Fruit fly (Drosophila melanogaster): ENCODE results near the gene Dora.

Dora gene

DNA sequence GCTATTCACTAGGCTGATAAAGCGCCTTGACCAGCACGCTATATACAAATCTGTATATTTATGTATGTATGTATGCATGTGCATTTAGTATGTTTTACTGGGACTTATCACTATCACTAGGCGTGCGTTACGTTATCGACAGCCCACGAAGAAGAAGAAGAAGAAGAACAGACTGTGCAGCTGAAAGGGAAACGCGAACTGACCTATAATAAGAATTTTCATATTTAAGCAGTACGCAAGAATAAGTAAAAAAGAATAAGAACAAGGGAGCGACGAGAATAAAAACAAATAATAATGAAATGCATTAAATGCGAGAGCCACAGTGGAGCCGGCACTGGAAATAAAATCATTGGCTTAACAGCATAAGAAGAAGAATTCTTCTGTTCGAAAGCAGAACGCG is 27.4 kb upstream of the Dora start:
- TF ChIP-seq Crg-1 (GFP tag; optimal IDR thresholded peaks at IDR 0.05) (no peak), CG11617 (GFP tag; optimal IDR thresholded peaks at IDR 0.05) (no peak), cic (GFP tag; optimal IDR thresholded peaks at IDR 0.05) (peak; percentile 61), ovo (GFP tag; optimal IDR thresholded peaks at IDR 0.05) (no peak)

DNA sequence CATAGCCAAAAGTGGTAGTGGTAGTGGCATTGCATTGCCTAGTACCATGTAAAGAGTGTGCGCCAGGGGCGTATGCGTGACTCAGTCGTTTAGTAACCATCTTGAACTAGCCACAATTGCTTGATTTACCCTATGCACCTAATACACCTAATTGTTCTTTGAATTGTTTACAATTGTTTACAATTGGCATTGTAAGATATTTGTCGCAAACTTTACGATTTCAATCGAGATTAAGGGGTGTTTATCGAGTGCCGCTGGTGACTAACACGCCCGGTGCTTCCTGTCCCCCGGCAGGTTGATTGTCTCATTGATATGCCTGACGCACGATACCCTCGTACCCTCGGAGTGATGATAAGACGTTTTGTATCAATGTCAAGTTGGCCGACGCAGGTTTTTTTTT is 26.7 kb upstream of the Dora start:
- TF ChIP-seq cic (GFP tag; optimal IDR thresholded peaks at IDR 0.05) = peak; percentile 59
- peak; percentile 30 for TF ChIP-seq tj (GFP tag; optimal IDR thresholded peaks at IDR 0.05)
- no peak for TF ChIP-seq pad (GFP tag; optimal IDR thresholded peaks at IDR 0.05)
- peak; percentile 8 for TF ChIP-seq Mnt (GFP tag; optimal IDR thresholded peaks at IDR 0.05)
- no peak for TF ChIP-seq Clk (GFP tag; optimal IDR thresholded peaks at IDR 0.05)
- TF ChIP-seq toe (GFP tag; optimal IDR thresholded peaks at IDR 0.05) = no peak
- TF ChIP-seq Hr96 (GFP tag; optimal IDR thresholded peaks at IDR 0.05) = peak; percentile 36
- TF ChIP-seq CG14711 (tag; optimal IDR thresholded peaks at IDR 0.05) = no peak
- no peak for TF ChIP-seq CG5204 (GFP tag; optimal IDR thresholded peaks at IDR 0.05)
- TF ChIP-seq Crg-1 (GFP tag; optimal IDR thresholded peaks at IDR 0.05) = no peak
- peak; percentile 58 for TF ChIP-seq CG7101 (tag; optimal IDR thresholded peaks at IDR 0.05)
- peak; percentile 54 for TF ChIP-seq kay (GFP tag; ENCODE audit: borderline replicate concordance)
- peak; percentile 46 for TF ChIP-seq CG11617 (GFP tag; optimal IDR thresholded peaks at IDR 0.05)
- no peak for TF ChIP-seq CG1620 (GFP tag; optimal IDR thresholded peaks at IDR 0.05)
- TF ChIP-seq cnc (optimal IDR thresholded peaks at IDR 0.05) = no peak
- no peak for TF ChIP-seq CG12768 (GFP tag; optimal IDR thresholded peaks at IDR 0.05)

DNA sequence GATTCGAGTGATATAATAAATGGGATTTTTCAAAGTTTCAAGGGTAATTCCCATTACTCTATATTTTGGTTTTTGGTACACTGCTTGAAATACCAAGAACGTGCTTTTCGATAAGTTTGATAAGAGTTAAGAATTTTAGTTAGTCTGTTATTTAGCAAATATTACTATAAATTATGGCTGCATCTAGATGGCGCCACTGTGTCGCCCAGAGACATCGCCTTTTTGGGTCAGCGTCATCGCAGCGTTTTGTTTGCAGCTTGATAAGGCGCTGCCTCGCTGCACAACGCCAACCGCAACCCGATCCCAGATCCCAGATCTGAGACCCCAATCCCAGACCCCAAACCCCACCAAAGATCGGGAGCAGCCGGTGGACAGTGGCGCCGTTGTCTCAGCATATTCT is 25.3 kb upstream of the Dora start:
- no peak for TF ChIP-seq CG7045 (GFP tag; optimal IDR thresholded peaks at IDR 0.05)
- no peak for TF ChIP-seq Mnt (GFP tag; optimal IDR thresholded peaks at IDR 0.05)
- TF ChIP-seq CG12768 (GFP tag; optimal IDR thresholded peaks at IDR 0.05) = no peak
- no peak for TF ChIP-seq kay (GFP tag; ENCODE audit: borderline replicate concordance)
- TF ChIP-seq Clk (GFP tag; optimal IDR thresholded peaks at IDR 0.05) = no peak
- TF ChIP-seq tj (GFP tag; optimal IDR thresholded peaks at IDR 0.05) = no peak
- no peak for TF ChIP-seq CG14711 (tag; optimal IDR thresholded peaks at IDR 0.05)
- TF ChIP-seq CG1620 (GFP tag; optimal IDR thresholded peaks at IDR 0.05) = no peak
- no peak for TF ChIP-seq bab1 (GFP tag; optimal IDR thresholded peaks at IDR 0.05)
- TF ChIP-seq CG11617 (GFP tag; optimal IDR thresholded peaks at IDR 0.05) = no peak
- TF ChIP-seq pad (GFP tag; optimal IDR thresholded peaks at IDR 0.05) = no peak
- TF ChIP-seq cic (GFP tag; optimal IDR thresholded peaks at IDR 0.05) = no peak
- no peak for TF ChIP-seq cnc (optimal IDR thresholded peaks at IDR 0.05)
- no peak for TF ChIP-seq ovo (GFP tag; optimal IDR thresholded peaks at IDR 0.05)
- TF ChIP-seq CG33017 (tag; optimal IDR thresholded peaks at IDR 0.05) = no peak

DNA sequence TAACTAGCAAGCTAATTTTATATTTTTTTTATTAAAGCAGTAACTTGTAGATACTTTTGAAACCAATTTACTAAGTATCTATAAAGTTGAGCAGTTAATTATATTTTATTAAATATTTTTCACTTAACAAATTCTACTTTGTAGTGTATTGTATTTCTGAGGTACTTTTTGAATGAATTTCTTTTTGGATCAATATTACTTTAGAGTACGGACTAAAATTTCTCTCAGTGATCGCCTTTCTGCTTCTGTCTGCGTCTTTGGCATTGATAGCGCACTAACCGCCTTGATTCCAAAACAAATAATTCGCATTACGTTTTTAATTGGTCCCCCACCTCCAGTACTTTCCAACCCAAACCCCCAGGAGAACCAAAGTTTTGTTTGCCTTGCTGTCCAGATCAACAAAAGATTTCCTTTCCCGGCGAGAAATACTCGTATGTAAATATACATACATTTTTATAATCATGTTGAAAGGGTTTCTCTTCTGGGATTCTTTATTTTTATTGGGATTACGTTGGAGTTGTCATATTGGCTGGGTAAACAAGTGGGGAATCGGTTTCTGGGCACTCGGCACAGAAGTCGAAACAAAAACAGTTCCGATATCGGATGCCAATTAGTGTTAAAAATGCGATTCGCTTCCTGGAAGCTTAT is 24.7 kb upstream of the Dora start:
- no peak for TF ChIP-seq CG14711 (tag; optimal IDR thresholded peaks at IDR 0.05)

DNA sequence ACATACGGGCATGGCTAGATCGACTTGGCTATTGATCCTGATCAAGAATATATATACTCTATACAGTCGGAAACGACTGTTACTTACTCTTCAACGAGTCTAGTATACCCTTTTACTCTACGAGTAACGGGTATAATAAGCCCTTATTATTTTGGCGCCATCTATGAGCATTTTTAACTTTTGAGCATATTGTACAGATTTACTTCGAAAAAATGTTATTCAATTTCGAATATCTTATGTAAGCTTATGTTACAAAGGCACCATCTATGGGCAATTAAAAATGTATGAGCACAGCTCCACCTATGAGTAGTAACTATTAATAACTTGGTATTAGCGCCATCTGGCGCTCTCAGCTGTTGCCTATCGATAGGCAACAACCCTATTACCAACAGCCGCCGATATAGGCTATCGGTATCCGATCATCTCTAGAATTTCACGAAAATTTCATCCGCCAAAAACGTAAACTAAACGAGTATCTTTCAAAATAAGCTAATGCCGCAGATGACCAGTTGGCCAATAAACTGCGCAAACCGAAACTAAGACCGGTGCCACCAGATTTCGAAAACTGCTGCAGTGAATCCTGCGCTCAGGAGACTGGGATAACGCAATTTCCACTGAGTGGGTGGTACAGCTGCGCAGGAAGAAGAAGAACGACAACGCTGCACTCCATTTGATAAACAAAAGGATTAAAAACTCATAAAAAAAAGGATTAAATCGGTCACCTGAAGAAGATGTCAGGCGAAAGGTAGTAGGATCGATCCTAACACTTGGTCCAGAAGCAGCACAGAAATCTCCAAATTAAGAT is 20.3 kb upstream of the Dora start, which contains the start of gene htk:
Gene htk, plus strand, starts transcription at position 435 of the 805 bp plus-strand sequence.
- TF ChIP-seq CG1620 (GFP tag; optimal IDR thresholded peaks at IDR 0.05) = peak; percentile 88
- no peak for TF ChIP-seq cic (GFP tag; optimal IDR thresholded peaks at IDR 0.05)
- TF ChIP-seq kay (GFP tag; ENCODE audit: borderline replicate concordance) = no peak
- no peak for TF ChIP-seq CG33017 (tag; optimal IDR thresholded peaks at IDR 0.05)
- peak; percentile 78 for TF ChIP-seq bab1 (GFP tag; optimal IDR thresholded peaks at IDR 0.05)
- TF ChIP-seq CG14711 (tag; optimal IDR thresholded peaks at IDR 0.05) = peak; percentile 96
- peak; percentile 60 for TF ChIP-seq pad (GFP tag; optimal IDR thresholded peaks at IDR 0.05)
- peak; percentile 5 for TF ChIP-seq CG11617 (GFP tag; optimal IDR thresholded peaks at IDR 0.05)
- TF ChIP-seq CG7045 (GFP tag; optimal IDR thresholded peaks at IDR 0.05) = no peak
- TF ChIP-seq CG7101 (tag; optimal IDR thresholded peaks at IDR 0.05) = peak; percentile 80
- peak; percentile 77 for TF ChIP-seq ovo (GFP tag; optimal IDR thresholded peaks at IDR 0.05)
- TF ChIP-seq Hr96 (GFP tag; optimal IDR thresholded peaks at IDR 0.05) = peak; percentile 61
- peak; percentile 70 for TF ChIP-seq Mnt (GFP tag; optimal IDR thresholded peaks at IDR 0.05)
- TF ChIP-seq Crg-1 (GFP tag; optimal IDR thresholded peaks at IDR 0.05) = peak; percentile 70
- TF ChIP-seq toe (GFP tag; optimal IDR thresholded peaks at IDR 0.05) = no peak
- TF ChIP-seq CG12768 (GFP tag; optimal IDR thresholded peaks at IDR 0.05) = no peak
- TF ChIP-seq cnc (optimal IDR thresholded peaks at IDR 0.05) = no peak
- TF ChIP-seq CG5204 (GFP tag; optimal IDR thresholded peaks at IDR 0.05) = no peak
- peak; percentile 23 for TF ChIP-seq tj (GFP tag; optimal IDR thresholded peaks at IDR 0.05)
- no peak for TF ChIP-seq Clk (GFP tag; optimal IDR thresholded peaks at IDR 0.05)

DNA sequence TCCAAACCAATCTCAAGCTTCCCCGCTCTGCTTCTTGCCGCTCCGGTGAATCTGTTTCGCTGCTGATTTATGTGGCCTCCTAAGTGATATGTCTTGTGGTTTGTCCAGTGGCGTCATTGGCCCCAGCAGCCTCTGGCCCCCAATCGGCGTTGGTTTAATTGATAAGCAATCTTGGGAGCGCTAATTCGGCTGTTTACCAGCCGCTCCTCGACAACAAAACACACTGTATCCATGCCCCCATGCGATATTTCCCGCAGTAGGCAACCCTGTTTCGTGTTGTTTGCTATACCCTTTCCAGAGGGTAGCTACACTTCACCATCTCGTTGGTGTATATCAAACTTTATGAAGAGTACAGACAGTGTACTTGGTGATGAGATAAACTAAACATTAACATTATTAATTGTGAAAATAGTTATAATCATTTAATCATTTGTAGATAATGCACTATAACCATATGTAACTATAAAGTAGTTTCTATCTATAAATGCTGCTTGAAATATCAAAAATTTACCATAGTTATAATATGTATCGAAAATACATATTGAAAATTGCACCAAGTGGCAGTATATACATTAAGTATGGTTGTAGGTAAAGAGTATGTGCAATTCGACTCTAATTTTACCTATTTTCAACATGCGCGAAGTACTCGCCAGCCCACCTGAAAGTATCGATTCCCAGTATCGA is 15.3 kb upstream of the Dora start, which contains the start of gene shop:
Gene shop, minus strand, starts transcription at position 229 of the 684 bp plus-strand sequence.
- TF ChIP-seq Hr96 (GFP tag; optimal IDR thresholded peaks at IDR 0.05) (peak; percentile 84), Mnt (GFP tag; optimal IDR thresholded peaks at IDR 0.05) (peak; percentile 80), pad (GFP tag; optimal IDR thresholded peaks at IDR 0.05) (peak; percentile 79), cnc (optimal IDR thresholded peaks at IDR 0.05) (no peak), CG1620 (GFP tag; optimal IDR thresholded peaks at IDR 0.05) (peak; percentile 88), Clk (GFP tag; optimal IDR thresholded peaks at IDR 0.05) (peak; percentile 48), CG7101 (tag; optimal IDR thresholded peaks at IDR 0.05) (peak; percentile 86), kay (GFP tag; ENCODE audit: borderline replicate concordance) (no peak), tj (GFP tag; optimal IDR thresholded peaks at IDR 0.05) (peak; percentile 65), CG11617 (GFP tag; optimal IDR thresholded peaks at IDR 0.05) (peak; percentile 89), CG7045 (GFP tag; optimal IDR thresholded peaks at IDR 0.05) (peak; percentile 73), Crg-1 (GFP tag; optimal IDR thresholded peaks at IDR 0.05) (peak; percentile 81), bab1 (GFP tag; optimal IDR thresholded peaks at IDR 0.05) (peak; percentile 77), toe (GFP tag; optimal IDR thresholded peaks at IDR 0.05) (peak; percentile 73), ovo (GFP tag; optimal IDR thresholded peaks at IDR 0.05) (peak; percentile 44), CG12768 (GFP tag; optimal IDR thresholded peaks at IDR 0.05) (peak; percentile 67), CG33017 (tag; optimal IDR thresholded peaks at IDR 0.05) (peak; percentile 67), CG14711 (tag; optimal IDR thresholded peaks at IDR 0.05) (peak; percentile 92), CG5204 (GFP tag; optimal IDR thresholded peaks at IDR 0.05) (peak; percentile 75), cic (GFP tag; optimal IDR thresholded peaks at IDR 0.05) (no peak)
